Fruit fly (Drosophila melanogaster) whole organism, larva: ENCODE data around the gene fon.

Experiments
- noc ChIP-seq: fragments of 200-800 bp; sonication (Bioruptor generic); optimal IDR thresholded peaks from 3 replicates; lab custom pipeline; 2019; ENCODE audit warnings: missing biosample characterization, mild to moderate bottlenecking, missing genetic modification characterization, moderate library complexity

Gene fon

dm6 chr2L:19361632-19362142 lies 24.3 kb downstream of the fon start:
- TF ChIP-seq noc (tag; lab: Kevin White, UChicago) = no peak

DNA sequence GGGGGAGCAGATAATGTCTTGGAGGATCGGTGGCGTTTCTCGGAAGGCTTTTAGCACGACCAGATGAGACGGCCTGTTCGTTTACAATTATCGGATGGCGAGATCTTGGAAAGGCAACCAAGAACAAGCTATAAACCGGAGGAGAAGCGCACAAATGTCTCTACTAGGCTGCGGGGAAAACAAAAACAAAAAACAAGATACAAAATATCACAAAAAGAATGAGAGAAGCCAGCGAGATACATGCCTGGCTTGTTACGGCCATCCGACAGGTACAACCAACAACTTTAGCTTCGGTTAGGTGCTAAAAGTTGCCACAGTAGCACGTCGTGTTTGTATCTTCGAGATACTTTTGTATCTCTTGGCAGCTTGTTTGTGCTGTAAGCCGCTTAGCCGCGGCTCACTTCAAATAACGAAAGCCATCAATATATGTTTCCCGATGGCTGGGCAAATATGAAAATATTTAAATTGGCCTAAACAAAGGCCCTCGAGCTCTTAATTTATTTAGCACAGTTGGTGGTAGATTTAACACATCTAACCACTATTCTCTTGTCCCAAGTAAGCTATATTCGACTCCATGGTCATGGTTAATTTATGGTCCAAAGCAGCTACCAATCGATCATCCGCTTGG lies 26.1 kb downstream of the fon start:
- TF ChIP-seq noc (tag; lab: Kevin White, UChicago) = no peak

DNA sequence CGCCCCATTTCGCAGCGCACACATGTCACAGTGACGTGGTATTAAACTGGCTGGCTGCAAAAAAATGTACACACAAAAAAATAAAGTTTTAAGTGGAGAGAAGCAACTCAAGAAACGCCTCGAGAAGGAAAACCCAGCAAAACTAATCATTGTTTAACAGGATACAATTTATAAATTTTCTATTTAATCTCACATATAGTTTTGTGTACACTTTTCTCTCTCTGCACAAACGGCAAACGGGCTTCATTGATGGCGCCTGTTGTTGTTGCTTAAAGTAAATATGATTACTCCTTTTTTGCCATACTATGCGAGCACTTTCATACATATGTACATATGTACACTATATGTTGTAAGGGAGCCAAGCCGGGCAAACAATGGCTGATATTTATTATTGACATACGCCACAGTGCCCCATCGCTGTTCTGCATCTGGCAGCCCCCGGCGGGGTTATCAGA lies 28.0 kb downstream of the fon start:
- TF ChIP-seq noc (tag; lab: Kevin White, UChicago) = no peak

dm6 chr2L:19342767-19343166 lies 43.2 kb downstream of the fon start:
- no peak for TF ChIP-seq noc (tag; lab: Kevin White, UChicago)

DNA sequence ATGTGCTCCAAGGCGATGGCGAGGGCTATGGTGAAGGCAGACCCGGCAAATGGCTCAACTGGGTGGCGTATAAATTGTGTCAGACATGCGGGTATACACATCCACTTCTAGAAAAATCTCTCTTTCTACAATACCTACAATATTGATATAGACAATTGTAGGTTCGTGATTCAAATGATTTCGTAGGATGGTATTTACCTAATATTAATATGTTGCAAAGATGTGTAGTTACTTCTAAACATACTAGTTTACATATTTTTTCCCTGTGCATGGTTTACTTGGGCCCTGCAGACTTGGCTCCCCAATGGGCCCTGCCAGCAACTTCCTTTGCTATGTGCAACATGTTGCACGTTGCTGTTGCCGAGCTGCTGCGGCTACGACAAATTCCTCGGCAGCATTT lies 44.0 kb downstream of the fon start:
- TF ChIP-seq noc (tag; lab: Kevin White, UChicago) = no peak

DNA sequence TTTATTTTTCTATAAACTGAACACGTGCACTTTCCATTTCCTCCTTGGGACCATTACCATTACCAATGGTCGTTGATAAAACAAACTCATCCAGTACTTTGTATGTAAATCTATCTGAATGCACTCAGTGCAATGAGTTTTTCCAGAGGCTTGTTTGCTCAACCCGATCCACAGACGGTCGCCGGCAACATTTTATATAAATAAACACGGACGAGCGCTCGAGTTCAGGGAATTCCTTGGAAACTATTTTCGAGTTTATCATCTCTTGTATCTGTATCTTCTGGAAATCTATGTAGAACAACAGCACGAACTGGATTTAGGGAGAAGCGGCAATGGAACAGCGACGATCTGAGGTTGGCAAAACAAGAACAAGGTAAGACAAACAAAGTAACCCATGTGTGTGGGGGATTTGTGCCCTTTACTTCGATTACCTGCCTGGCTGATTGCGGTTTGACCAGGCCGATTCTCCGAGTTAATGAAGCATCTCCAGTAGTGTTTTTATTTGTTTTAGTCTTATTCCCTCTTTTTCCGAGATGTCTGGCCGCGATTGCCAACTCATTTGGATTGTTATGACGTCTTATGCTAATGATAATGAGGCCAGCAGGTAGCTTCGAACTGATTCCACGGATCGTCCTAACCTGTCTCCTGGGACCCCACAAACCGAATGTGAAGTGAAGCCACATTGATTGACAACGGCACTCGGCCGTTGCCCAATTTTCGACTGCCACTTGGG lies 44.8 kb downstream of the fon start:
- no peak for TF ChIP-seq noc (tag; lab: Kevin White, UChicago)

DNA sequence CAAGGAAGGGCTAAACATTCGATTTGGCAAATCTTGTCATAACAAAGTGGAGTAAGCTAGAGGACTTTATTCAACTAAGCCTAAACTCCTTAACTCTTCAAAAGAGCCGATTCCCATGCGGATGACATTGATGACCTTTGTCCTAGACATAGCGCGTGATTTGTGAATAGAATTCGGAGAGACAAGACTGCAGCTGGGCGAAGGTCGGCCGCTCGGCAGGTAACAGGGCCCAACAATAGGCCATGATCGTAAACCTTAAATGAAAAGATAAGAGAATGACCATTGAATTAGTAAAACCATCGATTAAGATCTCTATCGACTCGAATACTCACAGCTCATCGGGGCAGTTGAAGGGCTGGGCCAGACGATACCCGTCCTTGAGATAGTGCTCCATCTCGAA lies 47.0 kb downstream of the fon start:
- TF ChIP-seq noc (tag; lab: Kevin White, UChicago) = no peak

- no peak for TF ChIP-seq noc (tag; lab: Kevin White, UChicago)
Observed at dm6 chr2L:19337971-19338732, 47.9 kb downstream of the fon start.

DNA sequence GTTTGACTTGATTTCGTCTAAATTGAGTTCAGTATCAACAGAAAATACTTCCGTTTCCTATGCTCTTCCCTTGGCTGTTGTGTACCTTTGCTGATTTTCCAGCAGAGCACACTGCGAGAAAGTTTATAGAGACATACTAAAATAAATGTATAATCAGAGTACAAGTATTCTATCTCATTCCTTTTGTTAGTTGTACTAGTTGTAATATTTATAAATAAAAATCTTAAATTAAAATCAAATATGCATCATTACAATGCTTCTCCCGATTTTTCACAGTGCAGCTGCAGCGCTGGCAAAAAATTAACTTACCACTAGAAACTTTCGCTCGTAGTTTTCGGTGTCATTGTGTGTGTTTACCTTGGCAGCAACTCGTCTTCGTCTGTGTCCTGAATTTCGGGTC lies 51.0 kb downstream of the fon start:
- no peak for TF ChIP-seq noc (tag; lab: Kevin White, UChicago)

dm6 chr2L:19333972-19334371 lies 52.0 kb downstream of the fon start:
- TF ChIP-seq noc (tag; lab: Kevin White, UChicago) = no peak
